Fruit fly (Drosophila melanogaster) whole organism, embryonic: Measurements from ENCODE around the gene CG8925.
A peak's percentile ranks its signal among the peaks of the same experiment; 100 is the strongest.

Experiments
- ATbp ChIP-seq: fragments of 200-800 bp; sonication (Bioruptor generic); optimal IDR thresholded peaks from 2 replicates; lab custom pipeline; 2017; ENCODE audit warnings: missing biosample characterization, mild to moderate bottlenecking, missing genetic modification characterization, missing genetic modification reagents
- Bdp1 ChIP-seq: fragments of 200-800 bp; sonication (Bioruptor generic); optimal IDR thresholded peaks from 3 replicates; lab custom pipeline; 2016; ENCODE audit warnings: missing biosample characterization, missing genetic modification characterization
- CG1024 ChIP-seq: fragments of 200-800 bp; sonication (Bioruptor generic); IDR thresholded peaks from 2 replicates; pipeline ENCODE4 v1.3.6; 2022; ENCODE audit warnings: missing biosample characterization, missing genetic modification characterization
- CG10959 ChIP-seq: fragments of 200-800 bp; sonication (Bioruptor generic); IDR thresholded peaks from 2 replicates; pipeline ENCODE4 v1.3.6; 2022; ENCODE audit warnings: missing biosample characterization, missing genetic modification characterization
- CG12769 ChIP-seq: fragments of 200-800 bp; sonication (Bioruptor generic); optimal IDR thresholded peaks from 2 replicates; lab custom pipeline; 2019; ENCODE audit warnings: missing biosample characterization, mild to moderate bottlenecking, missing genetic modification characterization, moderate library complexity
- CG13624 ChIP-seq: fragments of 200-800 bp; sonication (Bioruptor generic); optimal IDR thresholded peaks from 2 replicates; lab custom pipeline; 2016; ENCODE audit warnings: missing biosample characterization, missing genetic modification characterization
- CG14014 ChIP-seq: fragments of 200-800 bp; sonication (Bioruptor generic); IDR thresholded peaks from 2 replicates; pipeline ENCODE4 v1.3.6; 2022; ENCODE audit warnings: missing biosample characterization, missing genetic modification characterization
- CG15269 ChIP-seq: fragments of 200-800 bp; sonication (Bioruptor generic); optimal IDR thresholded peaks from 2 replicates; lab custom pipeline; 2018; ENCODE audit warnings: missing biosample characterization, mild to moderate bottlenecking, missing genetic modification characterization, moderate library complexity
- CG15514 ChIP-seq: fragments of 200-800 bp; sonication (Bioruptor generic); optimal IDR thresholded peaks from 3 replicates; lab custom pipeline; 2017; ENCODE audit warnings: missing biosample characterization, missing genetic modification characterization, mild to moderate bottlenecking, moderate library complexity, missing genetic modification reagents
- CG17186 ChIP-seq: fragments of 200-800 bp; sonication (Bioruptor generic); optimal IDR thresholded peaks from 3 replicates; lab custom pipeline; 2017; ENCODE audit warnings: missing biosample characterization, missing genetic modification reagents, missing genetic modification characterization
- CG17612 ChIP-seq: fragments of 200-800 bp; sonication (Bioruptor generic); IDR thresholded peaks from 2 replicates; pipeline ENCODE4 v1.3.6; 2022; ENCODE audit warnings: missing biosample characterization, missing genetic modification characterization
- CG18764 ChIP-seq: fragments of 200-800 bp; sonication (Bioruptor generic); optimal IDR thresholded peaks from 3 replicates; lab custom pipeline; 2016; ENCODE audit warnings: missing biosample characterization, missing genetic modification characterization
- CG2678 ChIP-seq: fragments of 200-800 bp; sonication (Bioruptor generic); optimal IDR thresholded peaks from 3 replicates; lab custom pipeline; 2019; ENCODE audit warnings: missing biosample characterization, mild to moderate bottlenecking, missing genetic modification characterization, moderate library complexity
- CG32772 ChIP-seq: fragments of 200-800 bp; sonication (Bioruptor generic); IDR thresholded peaks from 2 replicates; pipeline ENCODE4 v1.3.6; 2022; ENCODE audit warnings: missing biosample characterization, missing genetic modification characterization
- CG42726 ChIP-seq: fragments of 200-800 bp; sonication (Bioruptor generic); IDR thresholded peaks from 2 replicates; pipeline ENCODE4 v1.3.6; 2022; ENCODE audit warnings: missing biosample characterization, missing genetic modification characterization; ENCODE audit not compliant: partially characterized antibody
- CG5180 ChIP-seq: fragments of 200-800 bp; sonication (Bioruptor generic); optimal IDR thresholded peaks from 3 replicates; lab custom pipeline; 2017; ENCODE audit warnings: missing biosample characterization, missing genetic modification characterization, mild to moderate bottlenecking, moderate library complexity, missing genetic modification reagents
- CG6765 ChIP-seq: fragments of 200-800 bp; sonication (Bioruptor generic); optimal IDR thresholded peaks from 3 replicates; lab custom pipeline; 2017; ENCODE audit warnings: missing biosample characterization, mild to moderate bottlenecking, missing genetic modification characterization
- CG7745 ChIP-seq: fragments of 200-800 bp; sonication (Bioruptor generic); optimal IDR thresholded peaks from 2 replicates; lab custom pipeline; 2018; ENCODE audit warnings: missing biosample characterization, mild to moderate bottlenecking, missing genetic modification characterization, moderate library complexity
- CG9932 ChIP-seq: fragments of 200-800 bp; sonication (Bioruptor generic); IDR thresholded peaks from 2 replicates; pipeline ENCODE4 v1.3.6; 2022; ENCODE audit warnings: missing biosample characterization, missing genetic modification characterization
- CkIIα-i1 ChIP-seq: fragments of 200-800 bp; sonication (Bioruptor generic); IDR thresholded peaks from 2 replicates; pipeline ENCODE4 v1.3.6; 2022; ENCODE audit warnings: missing biosample characterization, missing genetic modification characterization
- Deaf1 ChIP-seq: fragments of 200-800 bp; optimal IDR thresholded peaks from 3 replicates; lab custom pipeline; 2019; ENCODE audit warnings: missing biosample characterization, mild to moderate bottlenecking, missing genetic modification characterization, moderate library complexity
- Dek ChIP-seq: fragments of 200-800 bp; sonication (Bioruptor generic); optimal IDR thresholded peaks from 3 replicates; lab custom pipeline; 2019; ENCODE audit warnings: missing biosample characterization, mild to moderate bottlenecking, missing genetic modification characterization, moderate library complexity
- E2f2 ChIP-seq: fragments of 200-800 bp; sonication (Bioruptor generic); IDR thresholded peaks from 2 replicates; pipeline ENCODE4 v1.3.6; 2022; ENCODE audit warnings: missing biosample characterization, missing genetic modification characterization
- Elba2 ChIP-seq: fragments of 200-800 bp; sonication (Bioruptor generic); optimal IDR thresholded peaks from 3 replicates; lab custom pipeline; 2016; ENCODE audit warnings: missing biosample characterization, missing genetic modification characterization
- Jarid2 ChIP-seq: fragments of 200-800 bp; sonication (Bioruptor generic); optimal IDR thresholded peaks from 3 replicates; lab custom pipeline; 2017; ENCODE audit warnings: mild to moderate bottlenecking, missing biosample characterization, missing genetic modification reagents, missing genetic modification characterization
- Mes4 ChIP-seq: fragments of 200-800 bp; sonication (Bioruptor generic); optimal IDR thresholded peaks from 2 replicates; lab custom pipeline; 2016; ENCODE audit warnings: missing biosample characterization, missing genetic modification characterization
- NK7.1 ChIP-seq: fragments of 200-800 bp; sonication (Bioruptor generic); optimal IDR thresholded peaks from 3 replicates; lab custom pipeline; 2016; ENCODE audit warnings: missing biosample characterization, missing genetic modification characterization
- NfI ChIP-seq: fragments of 200-800 bp; sonication (Bioruptor generic); optimal IDR thresholded peaks from 3 replicates; lab custom pipeline; 2018; ENCODE audit warnings: missing biosample characterization, mild to moderate bottlenecking, missing genetic modification characterization, moderate library complexity
- Stat92E ChIP-seq, 3 experiments: fragments of >200 bp in 2 of 3; fragments of 200-800 bp in 1 of 3; sonication (Bioruptor generic) in 1 of 3; optimal IDR thresholded peaks; 2 replicates each; lab custom pipeline; 2017 to 2019; ENCODE audit warnings: missing biosample characterization in 3 of 3, missing genetic modification characterization in 3 of 3, mild to moderate bottlenecking in 1 of 3, moderate library complexity in 1 of 3
- Xrp1 ChIP-seq: fragments of 200-800 bp; sonication (Bioruptor generic); IDR thresholded peaks from 2 replicates; pipeline ENCODE4 v1.3.6; 2022; ENCODE audit warnings: missing biosample characterization, missing genetic modification characterization
- caup ChIP-seq: fragments of 200-800 bp; sonication (Bioruptor generic); optimal IDR thresholded peaks from 3 replicates; lab custom pipeline; 2017; ENCODE audit warnings: missing biosample characterization, mild to moderate bottlenecking, missing genetic modification characterization, moderate library complexity; ENCODE audit not compliant: severe bottlenecking
- chm ChIP-seq: fragments of 200-800 bp; sonication (Bioruptor generic); IDR thresholded peaks from 2 replicates; pipeline ENCODE4 v1.3.6; 2022; ENCODE audit warnings: missing biosample characterization, missing genetic modification characterization
- fd102C ChIP-seq: fragments of 200-800 bp; sonication (Bioruptor generic); optimal IDR thresholded peaks from 2 replicates; lab custom pipeline; 2018; ENCODE audit warnings: missing biosample characterization, mild to moderate bottlenecking, missing genetic modification characterization, moderate library complexity
- ftz-f1 ChIP-seq: fragments of 200-800 bp; sonication (Bioruptor generic); optimal IDR thresholded peaks from 2 replicates; lab custom pipeline; 2016; ENCODE audit warnings: missing biosample characterization, missing genetic modification characterization
- lov ChIP-seq, 2 experiments: fragments of 200-800 bp in 1 of 2; fragments of >200 bp in 1 of 2; sonication (Bioruptor generic) in 1 of 2; IDR thresholded peaks in 1 of 2; optimal IDR thresholded peaks in 1 of 2; 2 replicates in 1 of 2; 3 replicates in 1 of 2; pipeline versions ENCODE4 v1.3.6 to Lab custom; 2017 to 2022; ENCODE audit warnings: missing biosample characterization in 1 of 2, missing genetic modification characterization in 1 of 2
- org-1 ChIP-seq: fragments of 200-800 bp; sonication (Bioruptor generic); optimal IDR thresholded peaks from 2 replicates; lab custom pipeline; 2017; ENCODE audit warnings: missing biosample characterization, missing genetic modification characterization
- pan ChIP-seq, 4 experiments: fragments of >200 bp in 3 of 4; fragments of 200-800 bp in 1 of 4; sonication (Bioruptor generic) in 1 of 4; optimal IDR thresholded peaks in 3 of 4; IDR thresholded peaks in 1 of 4; 2 replicates each; pipeline versions ENCODE4 v1.3.6 to Lab custom; 2017 to 2022; ENCODE audit warnings: missing biosample characterization in 2 of 4, missing genetic modification characterization in 2 of 4, mixed read lengths in 1 of 4
- sd ChIP-seq: fragments of 200-800 bp; sonication (Bioruptor generic); optimal IDR thresholded peaks from 3 replicates; lab custom pipeline; 2018; ENCODE audit warnings: missing biosample characterization, mild to moderate bottlenecking, missing genetic modification characterization, moderate library complexity
- sens ChIP-seq: fragments of 200-800 bp; sonication (Bioruptor generic); peaks from one replicate; lab custom pipeline; 2016; ENCODE audit warnings: missing biosample characterization, missing genetic modification characterization
- slbo ChIP-seq: fragments of 200-800 bp; sonication (Bioruptor generic); IDR thresholded peaks from 2 replicates; pipeline ENCODE4 v1.3.6; 2022; ENCODE audit warnings: missing biosample characterization, missing genetic modification characterization
- stwl ChIP-seq: fragments of 200-800 bp; sonication (Bioruptor generic); optimal IDR thresholded peaks from 3 replicates; lab custom pipeline; 2018; ENCODE audit warnings: missing biosample characterization, mild to moderate bottlenecking, missing genetic modification characterization, moderate library complexity
- tio ChIP-seq: fragments of 200-800 bp; sonication (Bioruptor generic); optimal IDR thresholded peaks from 2 replicates; lab custom pipeline; 2017; ENCODE audit warnings: missing biosample characterization, missing genetic modification characterization, inconsistent platforms
- tup ChIP-seq: fragments of 200-800 bp; sonication (Bioruptor generic); optimal IDR thresholded peaks from 2 replicates; lab custom pipeline; 2016; ENCODE audit warnings: missing biosample characterization, mild to moderate bottlenecking, missing genetic modification characterization, moderate library complexity
- twi ChIP-seq: fragments of 200-800 bp; optimal IDR thresholded peaks from 2 replicates; lab custom pipeline; 2019; ENCODE audit warnings: missing biosample characterization, mild to moderate bottlenecking, missing genetic modification characterization, moderate library complexity
- vvl ChIP-seq: fragments of 200-800 bp; sonication (Bioruptor generic); IDR thresholded peaks from 2 replicates; pipeline ENCODE4 v1.3.6; 2022; ENCODE audit warnings: missing biosample characterization, missing genetic modification characterization

The CG8925 gene

dm6 chr3R:16211883-16212540 is 40.2 kb downstream of the CG8925 start (continued):
- peak; percentile 0 for TF ChIP-seq CG13624 (GFP tag; lab: Kevin White, UChicago)
- peak; percentile 47 for TF ChIP-seq sd (tag; lab: Kevin White, UChicago)
- peak; percentile 51; the same call in 1 of the 2 replicates for TF ChIP-seq chm (GFP tag; lab: Robert Waterston, UW)
- 0 out of 2 replicates have a peak, but pooled peaks have one; percentile 9 for TF ChIP-seq CG32772 (GFP tag; lab: Robert Waterston, UW)
- TF ChIP-seq vvl (GFP tag; lab: Robert Waterston, UW): 0 out of 2 replicates have a peak, but pooled peaks have one; percentile 6
- TF ChIP-seq Mes4 (GFP tag; lab: Kevin White, UChicago): no peak
- TF ChIP-seq slbo (GFP tag; lab: Robert Waterston, UW): no peak
- 0 out of 2 replicates have a peak, but pooled peaks have one; percentile 8 for TF ChIP-seq CG9932 (GFP tag; lab: Robert Waterston, UW)
- peak; percentile 5 for TF ChIP-seq org-1
- TF ChIP-seq ATbp (GFP tag; lab: Kevin White, UChicago): peak; percentile 24
- no peak for TF ChIP-seq CG14014 (GFP tag; lab: Robert Waterston, UW)
- no peak for TF ChIP-seq pan (optimal IDR thresholded peaks at IDR 0.05; lab: Kevin White, UChicago)
- peak in 1 of 2 experiments; percentile 12 for TF ChIP-seq pan (GFP tag; optimal IDR thresholded peaks at IDR 0.05 in 1 of 2, IDR thresholded peaks at IDR 0.05 in 1 of 2)
- TF ChIP-seq Stat92E (GFP tag; optimal IDR thresholded peaks at IDR 0.05; lab: Kevin White, UChicago): no peak
- TF ChIP-seq NfI: no peak
- peak; percentile 41 for TF ChIP-seq CG5180 (GFP tag; lab: Kevin White, UChicago)
- no peak for TF ChIP-seq CG18764 (GFP tag; lab: Kevin White, UChicago)
- TF ChIP-seq ftz-f1 (GFP tag; lab: Kevin White, UChicago): peak; percentile 19
- no peak for TF ChIP-seq CG42726
- peak; percentile 40 for TF ChIP-seq sens (GFP tag; lab: Kevin White, UChicago)
- TF ChIP-seq stwl (tag; lab: Kevin White, UChicago): peak; percentile 74
- TF ChIP-seq lov (optimal IDR thresholded peaks at IDR 0.05; lab: Kevin White, UChicago): no peak
- 0 out of 3 replicates have a peak, but pooled peaks have one; percentile 55 for TF ChIP-seq lov (GFP tag; IDR thresholded peaks at IDR 0.05; lab: Robert Waterston, UW)
- TF ChIP-seq CG2678 (tag; lab: Kevin White, UChicago): peak; percentile 2
- TF ChIP-seq fd102C: no peak
- TF ChIP-seq CG17186 (GFP tag; lab: Kevin White, UChicago): no peak
- TF ChIP-seq E2f2 (GFP tag; lab: Robert Waterston, UW): 0 out of 2 replicates have a peak, but pooled peaks have one; percentile 10
- peak; percentile 35 for TF ChIP-seq Deaf1 (tag; lab: Kevin White, UChicago)
- no peak for TF ChIP-seq twi (tag; lab: Kevin White, UChicago)
- peak; percentile 81 for TF ChIP-seq CG12769 (tag; lab: Kevin White, UChicago)
- TF ChIP-seq CG1024 (GFP tag; lab: Robert Waterston, UW): no peak

- TF ChIP-seq Xrp1 (GFP tag; lab: Robert Waterston, UW) (peak; percentile 36; the same call in 1 of the 2 replicates), tup (GFP tag; lab: Kevin White, UChicago) (no peak), caup (peak; percentile 46), CG10959 (GFP tag; lab: Robert Waterston, UW) (no peak), CG15514 (GFP tag; lab: Kevin White, UChicago) (peak; percentile 46), CG6765 (GFP tag; lab: Kevin White, UChicago) (peak; percentile 37), CkIIα-i1 (no peak), fd102C (no peak), CG15269 (tag; lab: Kevin White, UChicago) (peak; percentile 41), Jarid2 (GFP tag; lab: Kevin White, UChicago) (peak; percentile 45), tio (GFP tag; lab: Kevin White, UChicago) (peak; percentile 23), Bdp1 (GFP tag; lab: Kevin White, UChicago) (no peak), Dek (tag; lab: Kevin White, UChicago) (peak; percentile 21), NK7.1 (GFP tag; lab: Kevin White, UChicago) (no peak), CG7745 (no peak), CG17612 (GFP tag; lab: Robert Waterston, UW) (no peak), Elba2 (no peak)
Observed at dm6 chr3R:16212859-16213708, 41.3 kb downstream of the CG8925 start.
